Fruit fly (Drosophila melanogaster): ENCODE data around the gene CG3117.

- TF ChIP-seq Sin3A (optimal IDR thresholded peaks at IDR 0.05) (no peak), insv (optimal IDR thresholded peaks at IDR 0.05) (no peak), psq (optimal IDR thresholded peaks at IDR 0.05) (no peak), Myc (optimal IDR thresholded peaks at IDR 0.05) (no peak), h (optimal IDR thresholded peaks at IDR 0.05) (no peak), ttk (optimal IDR thresholded peaks at IDR 0.05) (no peak)
These were observed 47.0 kb downstream of the CG3117 start, which contains the start of gene Syt1 for dm6 chr2L:2799909-2800478.
